Fruit fly (Drosophila melanogaster): ENCODE results near the gene CG3473.

CG3473 gene

dm6 chr2L:14553868-14554591 lies 9.5 kb downstream of the CG3473 start (continued):
- TF ChIP-seq gsb-n (tag; optimal IDR thresholded peaks at IDR 0.05) (peak; percentile 82), btn (GFP tag; optimal IDR thresholded peaks at IDR 0.05) (peak; percentile 74), CG18262 (tag; optimal IDR thresholded peaks at IDR 0.05) (peak; percentile 90), BtbVII (GFP tag; optimal IDR thresholded peaks at IDR 0.05) (peak; percentile 18), tx (GFP tag; optimal IDR thresholded peaks at IDR 0.05) (peak; percentile 42), Lim3 (GFP tag; IDR thresholded peaks at IDR 0.05) (0 out of 2 replicates have a peak, but pooled peaks have one; percentile 28), NC2α (GFP tag; optimal IDR thresholded peaks at IDR 0.05) (peak; percentile 78), p53 (GFP tag; optimal IDR thresholded peaks at IDR 0.05) (peak; percentile 19), CG6813 (GFP tag; optimal IDR thresholded peaks at IDR 0.05) (peak; percentile 77), sug (tag; optimal IDR thresholded peaks at IDR 0.05) (peak; percentile 16), pzg (GFP tag; optimal IDR thresholded peaks at IDR 0.05) (no peak), CG16813 (GFP tag; IDR thresholded peaks at IDR 0.05; ENCODE audit: partially characterized antibody) (no peak), CG9797 (GFP tag; optimal IDR thresholded peaks at IDR 0.05) (no peak), bcd (GFP tag; optimal IDR thresholded peaks at IDR 0.05) (peak; percentile 75), Sry-β (GFP tag; optimal IDR thresholded peaks at IDR 0.05) (peak; percentile 9), NC2β (GFP tag; optimal IDR thresholded peaks at IDR 0.05) (peak; percentile 47), Nf-YB (GFP tag; optimal IDR thresholded peaks at IDR 0.05) (peak; percentile 34), tup (GFP tag; optimal IDR thresholded peaks at IDR 0.05) (peak; percentile 57), exex (tag; optimal IDR thresholded peaks at IDR 0.05) (no peak), knrl (GFP tag; IDR thresholded peaks at IDR 0.05; ENCODE audit: partially characterized antibody) (no peak), CG10147 (GFP tag; optimal IDR thresholded peaks at IDR 0.05) (peak; percentile 39), bbx (GFP tag; IDR thresholded peaks at IDR 0.05; ENCODE audit: partially characterized antibody) (no peak), pho (GFP tag; optimal IDR thresholded peaks at IDR 0.05) (peak; percentile 45), CG7963 (GFP tag; IDR thresholded peaks at IDR 0.05; ENCODE audit: partially characterized antibody) (no peak), Xrp1 (GFP tag; IDR thresholded peaks at IDR 0.05) (peak; percentile 93), CG5953 (GFP tag; IDR thresholded peaks at IDR 0.05) (0 out of 2 replicates have a peak, but pooled peaks have one; percentile 9), Hand (GFP tag; optimal IDR thresholded peaks at IDR 0.05) (no peak), E2f2 (GFP tag; IDR thresholded peaks at IDR 0.05) (peak; percentile 14; the same call in 1 of the 2 replicates), gsb (GFP tag; IDR thresholded peaks at IDR 0.05) (no peak), ems (GFP tag; optimal IDR thresholded peaks at IDR 0.05) (peak; percentile 29), CG11695 (GFP tag; IDR thresholded peaks at IDR 0.05) (peak; percentile 64; the same call in 2 of the 3 replicates), tap (tag; optimal IDR thresholded peaks at IDR 0.05) (peak; percentile 66), bab2 (GFP tag; optimal IDR thresholded peaks at IDR 0.05) (peak; percentile 53), CG17328 (GFP tag; IDR thresholded peaks at IDR 0.05) (peak; percentile 87), wdn (GFP tag; IDR thresholded peaks at IDR 0.05) (no peak), jing (GFP tag; optimal IDR thresholded peaks at IDR 0.05) (peak; percentile 59), bigmax (GFP tag; optimal IDR thresholded peaks at IDR 0.05) (no peak), CG13894 (tag; optimal IDR thresholded peaks at IDR 0.05) (no peak), grn (GFP tag; optimal IDR thresholded peaks at IDR 0.05) (peak; percentile 5), CG1647 (GFP tag; optimal IDR thresholded peaks at IDR 0.05) (peak; percentile 51), lov (optimal IDR thresholded peaks at IDR 0.05) (no peak), lov (GFP tag; IDR thresholded peaks at IDR 0.05) (peak; percentile 81; the same call in 2 of the 3 replicates), gt (GFP tag; IDR thresholded peaks at IDR 0.05) (peak; percentile 57), CG2199 (GFP tag; IDR thresholded peaks at IDR 0.05) (0 out of 3 replicates have a peak, but pooled peaks have one; percentile 52), sens-2 (GFP tag; IDR thresholded peaks at IDR 0.05) (peak; percentile 50; the same call in 1 of the 2 replicates), row (GFP tag; IDR thresholded peaks at IDR 0.05) (peak; percentile 74), CG10431 (GFP tag; optimal IDR thresholded peaks at IDR 0.05) (no peak), Vsx1 (GFP tag; optimal IDR thresholded peaks at IDR 0.05) (peak; percentile 36), Chrac-16 (GFP tag; optimal IDR thresholded peaks at IDR 0.05) (peak; percentile 57)

Data from whole organism, embryonic.